Worm (Caenorhabditis elegans): ENCODE measurements around the gene tpst-1.

DNA sequence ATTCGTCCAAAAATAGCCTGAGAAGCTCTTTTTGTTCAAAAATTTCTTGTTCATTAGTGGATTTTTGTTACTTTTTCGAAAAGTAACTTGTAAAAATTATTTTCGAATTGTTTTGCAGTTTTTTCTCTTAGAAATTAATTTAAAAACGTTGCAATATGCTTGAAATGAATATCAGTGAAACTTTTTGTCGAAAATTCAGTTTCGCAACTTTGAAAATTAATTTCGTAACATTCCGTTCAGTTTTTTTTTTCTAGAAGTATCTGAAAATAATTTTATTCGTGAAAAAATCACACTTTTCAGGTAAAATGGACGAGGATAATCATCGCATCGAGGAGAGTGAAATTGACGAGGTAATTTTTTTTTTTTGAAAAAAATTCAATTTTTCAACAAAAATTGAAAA is 53.1 kb downstream of the tpst-1 start, which contains the start of gene Y111B2A.12:
- TF ChIP-seq ceh-45 (GFP tag; IDR thresholded peaks at IDR 0.05), result no peak
- no peak for TF ChIP-seq ttx-3 (tag; optimal IDR thresholded peaks at IDR 0.05)
- TF ChIP-seq hlh-30 (tag; optimal IDR thresholded peaks at IDR 0.05; ENCODE audit: insufficient read depth), result no peak
- TF ChIP-seq unc-86 (tag; optimal IDR thresholded peaks at IDR 0.05), result no peak
- no peak for TF ChIP-seq pha-4 (tag; optimal IDR thresholded peaks at IDR 0.05)
- TF ChIP-seq tbx-7 (tag; optimal IDR thresholded peaks at IDR 0.05), result no peak
- TF ChIP-seq pag-3 (tag; optimal IDR thresholded peaks at IDR 0.05; ENCODE audit: borderline replicate concordance), result no peak
- no peak for TF ChIP-seq F13H6.1 (tag; optimal IDR thresholded peaks at IDR 0.05)
